Worm (Caenorhabditis elegans) whole organism, L1 larva: Measurements from ENCODE around the gene ddr-1.

Experiments used
- aly-2 ChIP-seq: fragments of 150-350 bp; optimal IDR thresholded peaks from 2 replicates; lab custom pipeline; 2014; ENCODE audit warnings: missing biosample characterization, missing genetic modification characterization
- blmp-1 ChIP-seq: fragments of 150-350 bp; optimal IDR thresholded peaks from 2 replicates; lab custom pipeline; 2014; ENCODE audit warnings: missing biosample characterization, missing genetic modification characterization
- ceh-8 ChIP-seq: fragments of 200-800 bp; sonication (Bioruptor generic); optimal IDR thresholded peaks from 2 replicates; lab custom pipeline; 2018; ENCODE audit warnings: mild to moderate bottlenecking, missing genetic modification characterization, moderate library complexity, missing compliant biosample characterization
- ceh-82 ChIP-seq, 3 experiments: fragments of 150-350 bp in 1 of 3; sonication (generic microtip) in 2 of 3; optimal IDR thresholded peaks; 2 replicates each; lab custom pipeline; 2014 to 2017; ENCODE audit warnings: missing biosample characterization in 3 of 3, missing genetic modification characterization in 3 of 3
- elt-3 ChIP-seq, 6 experiments: fragments of 150-350 bp in 1 of 6; sonication (generic microtip); optimal IDR thresholded peaks; 2 replicates each; lab custom pipeline; 2017 to 2018; ENCODE audit warnings: missing biosample characterization in 6 of 6, missing genetic modification characterization in 6 of 6, inconsistent platforms in 1 of 6
- fkh-8 ChIP-seq: sonication (generic microtip); optimal IDR thresholded peaks from 2 replicates; lab custom pipeline; 2016; ENCODE audit warnings: mild to moderate bottlenecking, missing genetic modification characterization, missing compliant biosample characterization
- lin-13 ChIP-seq: fragments of 150-350 bp; optimal IDR thresholded peaks from 2 replicates; lab custom pipeline; 2014; ENCODE audit warnings: missing biosample characterization, missing genetic modification reagents, missing genetic modification characterization
- lin-39 ChIP-seq: fragments of 150-350 bp; optimal IDR thresholded peaks from 2 replicates; lab custom pipeline; 2014; ENCODE audit warnings: missing biosample characterization, missing genetic modification reagents, missing genetic modification characterization
- nhr-19 ChIP-seq: fragments of 200-800 bp; sonication (Bioruptor generic); conservative IDR thresholded peaks from 2 replicates; pipeline ENCODE4 v1.3.6; 2022; ENCODE audit warnings: missing genetic modification characterization, missing compliant biosample characterization
- rnt-1 ChIP-seq: sonication (generic microtip); optimal IDR thresholded peaks from 2 replicates; lab custom pipeline; 2016; ENCODE audit warnings: mild to moderate bottlenecking, missing genetic modification characterization, moderate library complexity, missing compliant biosample characterization
- unc-62 ChIP-seq: fragments of 150-350 bp; optimal IDR thresholded peaks from 2 replicates; lab custom pipeline; 2014; ENCODE audit warnings: missing biosample characterization, missing genetic modification reagents, missing genetic modification characterization
- ztf-11 ChIP-seq, 2 experiments: sonication (generic microtip); optimal IDR thresholded peaks; 2 replicates each; lab custom pipeline; 2016 to 2017; ENCODE audit warnings: missing genetic modification characterization in 2 of 2, missing biosample characterization in 1 of 2, missing compliant biosample characterization in 1 of 2
- ztf-4 ChIP-seq: fragments of 150-350 bp; optimal IDR thresholded peaks from 2 replicates; lab custom pipeline; 2014; ENCODE audit warnings: missing biosample characterization, missing genetic modification characterization

DNA sequence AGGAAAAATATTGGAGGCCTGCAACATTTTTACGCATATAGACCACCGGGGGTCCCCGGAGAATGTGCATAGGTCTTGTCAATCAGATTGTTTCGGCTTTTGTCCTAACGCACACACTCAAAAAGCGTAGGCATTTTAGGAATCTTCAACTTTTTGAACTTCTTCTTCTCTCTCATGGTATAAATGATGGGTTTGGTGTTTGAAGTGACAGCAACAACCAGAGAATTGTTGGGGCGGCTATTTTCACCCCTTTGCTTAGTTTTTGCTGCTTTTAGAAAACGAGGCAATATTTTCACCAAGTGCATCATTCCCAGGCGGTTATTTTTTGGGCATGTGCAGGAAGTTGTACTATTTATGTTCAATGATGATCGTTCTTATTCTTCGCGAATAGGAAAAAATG is 9.3 kb upstream of the ddr-1 start:
- no peak for TF ChIP-seq unc-62 (GFP tag; lab: Kevin White, UChicago)
- TF ChIP-seq aly-2 (tag; lab: Kevin White, UChicago): no peak
- no peak for TF ChIP-seq ztf-4 (tag; lab: Kevin White, UChicago)
- no peak for TF ChIP-seq ceh-8 (GFP tag; lab: Kevin White, UChicago)
- TF ChIP-seq ztf-11 (tag; optimal IDR thresholded peaks at IDR 0.05; lab: Kevin White, UChicago): no peak
- TF ChIP-seq nhr-19 (GFP tag; lab: Robert Waterston, UW): no peak
- TF ChIP-seq elt-3 (tag; optimal IDR thresholded peaks at IDR 0.05; lab: Kevin White, UChicago): no peak
- TF ChIP-seq rnt-1 (tag; lab: Kevin White, UChicago): no peak
- no peak for TF ChIP-seq fkh-8 (tag; lab: Kevin White, UChicago)
- no peak for TF ChIP-seq lin-39 (tag; lab: Kevin White, UChicago)
- no peak for TF ChIP-seq ceh-82 (tag; optimal IDR thresholded peaks at IDR 0.05; lab: Kevin White, UChicago)
- no peak for TF ChIP-seq lin-13 (GFP tag; lab: Kevin White, UChicago)
- TF ChIP-seq blmp-1 (tag; lab: Kevin White, UChicago): no peak
